Fruit fly (Drosophila melanogaster) S2 (cell line): ENCODE results near the gene CG40470.

Source experiments
- CG8478 ChIP-seq: fragments of >200 bp; optimal IDR thresholded peaks from 2 replicates; lab custom pipeline; 2018
- CTCF ChIP-seq, 2 experiments: fragments of >200 bp; optimal IDR thresholded peaks; 2 replicates each; lab custom pipeline; 2018

dm6 chr3L:24029774-24030173 lies 43.6 kb upstream of the CG40470 start:
- TF ChIP-seq CG8478 = no peak
- no peak for TF ChIP-seq CTCF (optimal IDR thresholded peaks at IDR 0.05; lab: Kevin White, UChicago)
